Fruit fly (Drosophila melanogaster): ENCODE results near the gene mri.

Gene mri

dm6 chr3L:156591-157303 lies 43.2 kb upstream of the mri start:
- TF ChIP-seq Dref (GFP tag; IDR thresholded peaks at IDR 0.05) (no peak), CG8290 (GFP tag; optimal IDR thresholded peaks at IDR 0.05) (no peak), CG8290 (tag; optimal IDR thresholded peaks at IDR 0.05) (peak in 1 of 2 experiments; percentile 47), odd (GFP tag; optimal IDR thresholded peaks at IDR 0.05) (no peak), CoRest (tag; optimal IDR thresholded peaks at IDR 0.05) (no peak), Atf-2 (GFP tag; optimal IDR thresholded peaks at IDR 0.05) (no peak), Ravus (GFP tag; IDR thresholded peaks at IDR 0.05) (no peak), h (optimal IDR thresholded peaks at IDR 0.05) (no peak), gce (GFP tag; IDR thresholded peaks at IDR 0.05) (no peak), CG1233 (GFP tag; optimal IDR thresholded peaks at IDR 0.05) (no peak), mld (GFP tag; IDR thresholded peaks at IDR 0.05; ENCODE audit: partially characterized antibody) (no peak), Med (GFP tag) (peak; percentile 62), CG2129 (GFP tag; IDR thresholded peaks at IDR 0.05; ENCODE audit: partially characterized antibody) (no peak), CG9932 (GFP tag; IDR thresholded peaks at IDR 0.05) (no peak), gem (tag; optimal IDR thresholded peaks at IDR 0.05) (no peak), CG4617 (GFP tag; optimal IDR thresholded peaks at IDR 0.05; ENCODE audit: borderline replicate concordance) (no peak), B-H1 (GFP tag; IDR thresholded peaks at IDR 0.05) (no peak), ftz-f1 (GFP tag; optimal IDR thresholded peaks at IDR 0.05) (no peak), CG18599 (GFP tag; optimal IDR thresholded peaks at IDR 0.05) (peak; percentile 7), dm (GFP tag; optimal IDR thresholded peaks at IDR 0.05) (no peak), eve (GFP tag; optimal IDR thresholded peaks at IDR 0.05) (no peak), CG14441 (GFP tag; IDR thresholded peaks at IDR 0.05) (peak; percentile 40), CG2678 (tag; optimal IDR thresholded peaks at IDR 0.05) (peak; percentile 14), inv (GFP tag; IDR thresholded peaks at IDR 0.05; ENCODE audit: partially characterized antibody) (no peak), caup (GFP tag; optimal IDR thresholded peaks at IDR 0.05; ENCODE audit: severe bottlenecking) (peak; percentile 63), btn (GFP tag; optimal IDR thresholded peaks at IDR 0.05) (no peak), gcm (GFP tag; optimal IDR thresholded peaks at IDR 0.05) (no peak), da (GFP tag; optimal IDR thresholded peaks at IDR 0.05) (no peak), Pdp1 (GFP tag; optimal IDR thresholded peaks at IDR 0.05) (peak in 1 of 2 experiments; percentile 77), CG9215 (GFP tag; IDR thresholded peaks at IDR 0.05) (no peak), chn (GFP tag; optimal IDR thresholded peaks at IDR 0.05) (no peak), corto (GFP tag; optimal IDR thresholded peaks at IDR 0.05) (peak; percentile 32), CG9876 (GFP tag; optimal IDR thresholded peaks at IDR 0.05) (no peak), slou (GFP tag; optimal IDR thresholded peaks at IDR 0.05) (no peak), phol (tag; optimal IDR thresholded peaks at IDR 0.05) (no peak), crol (GFP tag; IDR thresholded peaks at IDR 0.05) (peak; percentile 75; the same call in 1 of the 2 replicates), Ets97D (GFP tag; optimal IDR thresholded peaks at IDR 0.05) (no peak), CG17568 (GFP tag; optimal IDR thresholded peaks at IDR 0.05) (peak; percentile 1), hth (optimal IDR thresholded peaks at IDR 0.05) (no peak), CG34376 (GFP tag; optimal IDR thresholded peaks at IDR 0.05) (peak; percentile 72), C15 (GFP tag; IDR thresholded peaks at IDR 0.05) (no peak), jigr1 (GFP tag; IDR thresholded peaks at IDR 0.05) (no peak), Hmr (GFP tag; optimal IDR thresholded peaks at IDR 0.05) (peak; percentile 47), vfl (GFP tag; optimal IDR thresholded peaks at IDR 0.05) (no peak), lbe (GFP tag; optimal IDR thresholded peaks at IDR 0.05) (peak; percentile 14), CG6654 (GFP tag; optimal IDR thresholded peaks at IDR 0.05) (no peak), Fer1 (GFP tag; optimal IDR thresholded peaks at IDR 0.05) (peak; percentile 49), CG2199 (GFP tag; IDR thresholded peaks at IDR 0.05) (0 out of 3 replicates have a peak, but pooled peaks have one; percentile 59), bowl (GFP tag; IDR thresholded peaks at IDR 0.05) (no peak), zfh1 (GFP tag; IDR thresholded peaks at IDR 0.05) (0 out of 3 replicates have a peak, but pooled peaks have one; percentile 6), stwl (tag; optimal IDR thresholded peaks at IDR 0.05) (no peak)

All from whole organism, embryonic.